Worm (Caenorhabditis elegans) whole organism, L2 larva: ENCODE results near the gene D1086.19.
"Not testable (repeated sequence)": the region's sequence is repeated elsewhere in the genome, so short reads cannot be mapped to it uniquely, and the experiment has no call there.

Experiments
- mdl-1 ChIP-seq, 2 experiments: fragments of 150-350 bp in 1 of 2; sonication (generic microtip) in 1 of 2; optimal IDR thresholded peaks; 2 replicates each; lab custom pipeline; 2017; ENCODE audit warnings: missing biosample characterization in 2 of 2, missing genetic modification characterization in 2 of 2
- nhr-10 ChIP-seq: sonication (generic microtip); optimal IDR thresholded peaks from 2 replicates; lab custom pipeline; 2017; ENCODE audit warnings: missing biosample characterization, missing genetic modification characterization
- nhr-23 ChIP-seq: fragments of 150-350 bp; optimal IDR thresholded peaks from 2 replicates; lab custom pipeline; 2014; ENCODE audit warnings: missing biosample characterization, missing genetic modification reagents, missing genetic modification characterization

- TF ChIP-seq nhr-23 (tag; lab: Kevin White, UChicago); nhr-10; mdl-1 (tag; optimal IDR thresholded peaks at IDR 0.05; lab: Kevin White, UChicago): not testable (repeated sequence)
These were observed 49.6 kb downstream of the D1086.19 start, which contains the start of gene AH10.4 for ce11 chrV:14137766-14138165.
